Worm (Caenorhabditis elegans): ENCODE results near the gene srw-69.

- TF ChIP-seq W03F9.2 (tag; optimal IDR thresholded peaks at IDR 0.05) (no peak), dao-5 (tag; optimal IDR thresholded peaks at IDR 0.05) (no peak), him-1 (tag; optimal IDR thresholded peaks at IDR 0.05) (no peak)
Measured at ce11 chrV:7416569-7416968, 12.2 kb downstream of the srw-69 start.
